Worm (Caenorhabditis elegans) whole organism, dauer: Measurements from ENCODE around the gene Y62F5A.10.
"Not testable (repeated sequence)": the region's sequence is repeated elsewhere in the genome, so short reads cannot be mapped to it uniquely, and the experiment has no call there.

Experiments used
- unc-62 ChIP-seq: sonication (generic microtip); optimal IDR thresholded peaks from 2 replicates; lab custom pipeline; 2017; ENCODE audit warnings: missing biosample characterization, missing genetic modification reagents, missing genetic modification characterization

Gene Y62F5A.10

DNA sequence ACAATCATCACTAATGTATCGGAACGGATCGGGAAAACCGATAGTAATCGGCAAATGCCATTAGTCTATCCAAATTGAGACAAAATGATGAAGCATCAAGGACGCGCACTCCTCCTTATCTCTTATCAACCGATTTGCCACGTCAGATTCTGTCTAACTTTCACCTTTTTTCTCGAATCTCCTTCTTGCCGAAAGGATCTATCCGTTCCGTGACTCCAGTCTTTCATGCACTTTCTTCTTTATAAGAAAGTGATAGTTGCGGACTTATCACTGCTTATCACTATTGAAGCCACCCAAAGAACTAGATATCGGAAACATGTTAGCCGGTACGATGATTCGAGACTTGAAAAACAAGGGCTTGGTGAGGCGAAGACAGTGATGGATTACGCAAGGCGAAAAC is 19.4 kb upstream of the Y62F5A.10 start:
- TF ChIP-seq unc-62 (GFP tag; lab: Kevin White, UChicago), result no peak

DNA sequence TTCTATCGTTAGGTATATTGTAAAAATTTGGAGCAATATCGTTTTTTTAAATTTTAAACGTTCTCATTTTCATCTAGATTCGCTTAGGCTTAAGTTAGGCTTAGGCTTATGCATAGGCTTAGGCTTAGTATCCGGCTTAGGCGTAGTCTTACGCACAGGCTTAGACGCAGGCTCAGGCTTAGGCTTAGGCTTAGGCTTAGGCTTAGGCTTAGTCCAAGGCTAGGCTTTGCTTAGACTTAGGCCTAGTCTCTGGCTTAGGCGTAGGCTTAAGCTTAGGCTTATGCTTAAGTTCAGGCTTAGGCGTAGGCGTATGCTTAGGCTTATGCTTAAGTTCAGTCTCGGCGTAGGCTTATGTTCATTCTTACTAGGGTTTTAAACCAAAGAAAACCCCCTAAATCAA is 17.6 kb upstream of the Y62F5A.10 start:
- no peak for TF ChIP-seq unc-62 (GFP tag; lab: Kevin White, UChicago)

DNA sequence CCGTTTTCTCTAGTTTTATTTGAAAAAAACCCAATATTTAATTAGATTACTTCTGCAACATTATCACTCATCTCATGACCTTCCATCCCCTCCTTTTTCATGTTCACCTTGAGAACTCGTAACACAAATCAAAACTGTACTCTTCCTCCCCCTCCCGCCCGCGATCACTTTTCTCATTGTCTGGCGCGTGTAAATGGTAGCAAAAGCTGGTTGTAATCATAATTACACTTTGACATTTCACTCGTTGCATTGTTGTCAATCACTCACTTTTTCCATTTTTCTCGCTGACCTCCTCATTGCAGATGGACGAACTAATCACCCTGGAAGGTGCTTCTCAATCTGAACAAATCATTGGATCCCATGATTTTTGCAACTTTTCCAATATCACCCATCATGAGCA is 11.0 kb upstream of the Y62F5A.10 start, which contains the start of gene npr-41:
Gene npr-41 (plus strand): TSS at position 301 of the 400 bp plus-strand sequence.
- no peak for TF ChIP-seq unc-62 (GFP tag; lab: Kevin White, UChicago)

DNA sequence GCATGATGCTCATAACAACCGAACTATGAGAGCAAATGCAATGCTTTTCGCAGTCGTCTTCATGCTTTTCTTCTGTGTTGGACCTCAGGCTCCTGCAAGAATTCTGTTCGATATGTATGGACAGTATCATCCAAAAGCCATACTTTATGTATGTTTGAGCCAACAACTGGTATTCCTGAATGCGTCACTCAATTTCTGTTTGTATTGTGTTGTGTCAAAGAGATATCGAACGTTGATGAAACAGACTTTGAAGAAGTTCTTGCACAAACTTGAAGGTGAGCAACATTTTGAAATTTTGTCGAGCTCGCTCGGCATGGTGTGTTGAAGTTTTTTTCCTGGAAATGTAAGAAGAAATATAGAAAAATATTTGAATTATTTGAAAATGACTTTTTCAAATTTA is 8.5 kb upstream of the Y62F5A.10 start:
- no peak for TF ChIP-seq unc-62 (GFP tag; lab: Kevin White, UChicago)

DNA sequence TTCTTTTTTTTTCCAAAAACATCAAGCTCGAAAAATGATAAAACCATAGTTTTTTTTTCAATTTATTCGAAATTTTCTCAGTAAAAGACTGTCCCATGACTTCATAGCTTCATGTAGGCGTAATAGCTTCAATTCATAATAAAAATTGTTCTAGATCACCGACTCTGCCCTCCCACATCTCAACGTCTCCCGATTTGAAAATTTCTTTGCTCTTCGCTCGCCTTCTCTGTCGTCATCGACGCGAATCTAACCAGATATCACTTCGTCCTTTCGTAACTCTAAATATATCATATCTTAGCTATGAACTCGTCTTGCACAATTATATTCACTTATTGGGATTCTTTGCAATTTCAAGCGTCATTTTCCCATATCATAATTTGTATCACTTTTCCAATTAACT is 6.6 kb upstream of the Y62F5A.10 start, which contains the start of gene srh-44:
Gene srh-44 (plus strand): TSS at position 301 of the 400 bp plus-strand sequence.
- no peak for TF ChIP-seq unc-62 (GFP tag; lab: Kevin White, UChicago)

DNA sequence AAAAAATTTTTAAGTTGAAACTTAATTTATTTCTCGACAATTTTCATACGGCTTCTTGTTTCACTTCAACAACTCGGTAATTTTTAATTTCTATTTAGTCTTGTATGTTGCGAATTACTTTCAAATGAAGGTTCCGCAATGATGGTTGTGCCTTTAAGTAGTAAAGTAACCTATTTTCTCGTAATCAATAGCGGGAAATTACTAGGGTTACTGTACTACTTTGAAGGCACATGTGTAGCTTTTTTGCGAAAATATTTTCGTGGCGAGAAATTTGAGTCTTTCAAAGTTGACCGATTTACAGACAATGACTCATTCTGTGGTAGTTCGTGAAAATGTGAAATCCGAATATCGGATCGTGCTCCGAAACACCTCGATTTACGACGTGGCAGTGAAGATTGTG is 3.2 kb upstream of the Y62F5A.10 start, which contains the start of gene B0334.10:
Gene B0334.10 (plus strand): TSS at position 301 of the 400 bp plus-strand sequence.
- TF ChIP-seq unc-62 (GFP tag; lab: Kevin White, UChicago), result no peak

DNA sequence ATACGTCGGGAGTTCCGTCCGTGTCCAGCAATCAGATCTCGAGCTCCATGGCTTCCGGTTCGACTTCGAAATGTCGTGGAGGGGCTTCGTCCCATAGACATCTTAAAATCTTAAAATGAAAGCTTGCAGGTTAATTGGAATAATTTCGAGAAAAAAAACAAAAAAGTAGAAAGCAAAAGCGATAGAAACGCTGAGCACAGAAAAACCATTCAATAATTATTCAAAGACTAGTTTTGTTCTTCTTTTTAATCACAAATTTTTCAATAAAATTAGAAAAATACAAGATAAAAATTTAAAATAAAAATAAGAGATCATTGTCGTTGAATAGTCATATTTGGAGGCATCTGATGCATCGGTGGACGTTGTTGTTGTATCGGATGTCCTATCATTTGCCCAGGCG is 5.6 kb downstream of the Y62F5A.10 start, which contains the start of gene age-1:
Gene age-1 (minus strand): TSS at position 101 of the 400 bp plus-strand sequence.
- TF ChIP-seq unc-62 (GFP tag; lab: Kevin White, UChicago), result no peak

DNA sequence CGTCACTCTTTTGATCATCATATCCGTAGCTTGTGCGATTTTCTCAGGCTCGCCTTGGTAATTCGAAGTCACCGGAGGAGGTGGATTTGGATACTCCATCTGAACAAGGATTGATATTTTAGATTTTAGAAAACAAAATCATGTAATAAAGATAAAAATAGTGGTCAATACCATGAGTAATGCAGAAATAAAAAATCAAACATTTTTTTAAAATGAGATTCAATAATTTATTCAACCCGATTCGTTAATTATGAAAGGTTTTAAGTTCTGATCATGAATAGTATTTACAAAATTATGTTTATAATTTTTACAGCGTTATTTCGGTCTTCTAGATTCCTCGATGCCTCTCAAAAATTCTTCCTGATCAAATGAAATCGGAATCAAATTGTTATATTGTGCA is 12.3 kb downstream of the Y62F5A.10 start, which contains the start of gene mdt-8:
Gene mdt-8 (minus strand): TSS at position 101 of the 400 bp plus-strand sequence.
- no peak for TF ChIP-seq unc-62 (GFP tag; lab: Kevin White, UChicago)

DNA sequence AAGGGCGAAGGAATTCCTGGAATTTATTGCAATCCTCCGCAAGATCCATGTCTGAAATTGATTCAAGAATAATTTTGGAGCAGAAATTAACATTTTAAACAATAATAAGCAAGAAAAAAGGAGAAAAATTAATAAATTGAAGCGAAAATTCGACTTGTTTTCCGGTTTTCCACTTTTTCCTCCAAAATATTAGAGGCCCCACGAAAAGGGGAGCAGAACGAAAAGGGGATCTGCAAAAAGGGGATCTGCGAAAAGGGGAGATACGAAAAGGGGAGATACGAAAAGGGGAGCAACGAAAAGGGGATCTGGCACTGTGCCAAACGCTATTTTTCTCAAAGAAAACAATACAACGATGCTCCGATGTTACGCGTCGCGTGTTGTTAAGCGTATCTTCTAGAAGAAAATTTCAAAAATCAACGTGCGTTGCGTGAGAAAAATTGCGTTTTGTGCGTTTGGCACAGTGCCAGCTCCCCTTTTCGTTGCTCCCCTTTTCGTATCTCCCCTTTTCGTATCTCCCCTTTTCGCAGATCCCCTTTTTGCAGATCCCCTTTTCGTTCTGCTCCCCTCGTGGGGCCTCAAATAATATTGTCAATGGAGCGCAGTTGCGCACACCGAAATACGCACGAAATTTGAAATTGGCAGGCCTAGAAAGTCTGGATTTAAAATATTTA is 13.2 kb downstream of the Y62F5A.10 start, which contains the start of gene Y62F5A.12:
Gene Y62F5A.12 (minus strand): TSS at position 51 of the 671 bp plus-strand sequence.
- TF ChIP-seq unc-62 (GFP tag; lab: Kevin White, UChicago), result not testable (repeated sequence)

DNA sequence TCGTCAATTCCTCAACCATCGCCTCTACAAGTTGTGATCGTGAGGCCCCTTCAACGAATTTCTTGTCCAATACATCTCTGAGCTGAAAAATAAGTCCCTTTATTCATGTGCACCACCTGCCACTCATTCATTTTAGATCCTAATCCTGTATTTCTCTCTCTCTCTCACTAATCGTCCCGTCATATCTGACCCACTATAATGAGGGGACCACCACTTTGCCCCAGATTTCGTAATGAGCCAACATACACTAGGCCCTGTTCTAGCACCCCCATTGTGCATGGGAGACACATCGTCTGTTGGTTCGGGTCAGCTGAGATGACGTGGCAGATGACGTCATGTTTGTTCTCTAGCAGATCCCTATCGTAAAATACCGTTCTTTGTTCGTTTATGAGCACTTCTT is 14.0 kb downstream of the Y62F5A.10 start:
- no peak for TF ChIP-seq unc-62 (GFP tag; lab: Kevin White, UChicago)

DNA sequence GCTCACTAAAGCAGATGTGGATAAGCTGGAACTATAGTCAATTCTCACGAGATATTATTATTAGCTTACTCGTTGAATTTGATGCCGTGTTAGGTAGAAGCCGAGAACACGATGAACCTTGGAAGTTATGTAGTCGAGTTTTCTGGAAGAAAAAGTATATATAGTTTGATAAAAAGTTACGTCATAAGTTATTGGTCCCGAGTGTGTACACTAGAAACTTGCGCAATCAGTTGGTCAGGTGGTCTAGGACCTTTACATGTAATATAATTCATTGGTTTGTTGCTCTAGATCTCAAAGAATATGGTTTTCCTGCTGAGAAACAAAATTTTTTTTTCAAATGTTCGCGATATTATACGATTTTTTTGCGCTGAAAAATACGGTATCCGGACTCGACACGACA is 14.5 kb downstream of the Y62F5A.10 start:
- no peak for TF ChIP-seq unc-62 (GFP tag; lab: Kevin White, UChicago)

DNA sequence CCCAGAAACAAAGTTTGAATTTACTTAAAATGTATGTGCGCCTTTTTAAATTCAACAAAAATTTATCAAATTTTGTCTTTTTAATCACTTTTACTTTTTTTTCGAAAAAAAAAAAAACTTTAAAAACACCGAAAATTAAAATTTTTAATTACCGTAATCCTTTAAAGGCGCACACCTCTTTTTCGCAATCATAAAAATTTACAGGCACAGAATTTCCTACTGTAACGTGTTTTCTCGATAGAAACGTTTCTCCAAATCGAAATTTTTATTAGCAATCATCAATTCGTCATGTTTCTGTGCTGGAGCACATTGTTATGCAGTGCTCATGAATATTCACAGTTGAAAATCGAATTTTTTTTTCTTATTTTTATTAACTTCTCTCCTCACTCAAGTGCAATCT is 15.1 kb downstream of the Y62F5A.10 start:
- no peak for TF ChIP-seq unc-62 (GFP tag; lab: Kevin White, UChicago)

DNA sequence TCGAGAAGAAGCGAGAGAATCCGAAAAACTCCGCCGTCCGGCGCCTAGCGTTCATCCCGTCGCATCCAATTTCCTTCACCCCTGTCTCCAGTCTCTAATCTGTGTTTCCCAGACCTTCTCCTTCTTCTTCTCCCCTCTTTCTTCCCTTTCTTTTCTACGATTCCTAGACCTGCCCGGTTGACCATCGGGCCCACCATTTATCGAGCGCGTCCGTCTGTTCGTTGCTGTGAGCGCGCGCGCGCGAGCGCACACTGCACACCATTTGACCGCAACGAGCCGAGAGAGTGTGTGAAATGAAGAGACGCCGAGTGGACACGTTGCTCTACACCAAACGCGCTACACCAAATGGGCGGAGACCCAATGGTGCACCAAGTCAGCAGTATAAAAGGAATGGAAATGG is 15.7 kb downstream of the Y62F5A.10 start:
- TF ChIP-seq unc-62 (GFP tag; lab: Kevin White, UChicago), result no peak

DNA sequence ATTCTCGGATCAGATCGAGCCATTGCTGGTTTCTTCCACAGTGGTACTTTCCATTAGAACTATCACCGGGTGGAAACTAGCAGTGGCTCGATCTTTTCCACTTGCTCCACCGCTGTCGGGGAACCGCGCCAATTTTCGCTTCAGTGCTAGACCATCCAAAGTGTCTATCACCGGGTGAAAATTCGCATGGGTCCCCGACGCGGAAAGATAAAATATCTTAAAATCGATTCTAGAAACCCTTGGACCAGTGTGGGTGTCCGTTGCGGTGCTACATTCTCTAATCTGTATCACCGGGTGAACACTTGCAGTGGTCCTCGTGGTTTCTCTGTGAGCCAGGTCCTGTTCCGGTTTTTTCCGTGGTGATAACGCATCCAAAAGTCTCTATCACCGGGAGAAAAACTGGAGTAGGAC is 16.2 kb downstream of the Y62F5A.10 start:
- no peak for TF ChIP-seq unc-62 (GFP tag; lab: Kevin White, UChicago)

DNA sequence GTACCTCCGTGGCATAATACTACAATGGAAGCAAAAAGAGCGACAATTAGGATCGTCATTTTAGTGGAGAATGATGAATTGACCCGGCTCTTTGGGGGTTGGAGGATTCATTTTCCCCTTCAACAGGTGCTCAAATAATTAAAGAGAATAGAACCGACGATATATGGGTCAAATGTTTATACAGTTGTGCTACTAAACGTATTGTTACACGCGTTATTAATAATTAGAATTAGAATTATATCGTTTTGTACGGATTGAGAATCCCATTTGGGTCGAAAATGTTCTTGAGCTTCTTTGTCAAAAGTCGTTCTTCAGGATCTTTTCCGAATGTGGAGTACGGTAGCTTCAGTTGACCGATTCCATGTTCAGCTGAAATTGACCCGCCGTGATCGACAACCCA is 17.3 kb downstream of the Y62F5A.10 start, which contains the start of gene Y62F5A.9:
Gene Y62F5A.9 (minus strand): TSS at position 101 of the 400 bp plus-strand sequence.
- TF ChIP-seq unc-62 (GFP tag; lab: Kevin White, UChicago), result no peak

DNA sequence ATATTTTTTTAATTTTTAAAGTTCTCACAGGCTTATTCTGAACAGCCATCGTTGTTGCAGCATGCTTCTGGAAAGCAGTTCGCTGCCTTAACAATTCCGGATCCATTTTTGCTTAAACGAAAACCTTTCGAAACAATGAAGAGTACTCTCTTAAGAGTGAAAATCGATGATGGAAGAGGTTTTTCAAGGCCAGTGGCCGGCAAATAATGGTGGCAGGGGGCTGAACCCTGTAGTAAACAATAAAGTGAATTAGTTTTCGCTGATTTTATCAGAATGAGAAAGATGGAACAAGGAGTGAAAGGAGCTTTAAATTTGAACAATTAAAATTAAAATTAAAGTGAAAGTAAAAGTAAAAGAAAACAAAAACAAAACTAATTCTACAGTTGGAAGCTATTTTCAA is 21.0 kb downstream of the Y62F5A.10 start, which contains the start of gene gtf-2E2:
Gene gtf-2E2 (minus strand): TSS at position 111 of the 400 bp plus-strand sequence.
- TF ChIP-seq unc-62 (GFP tag; lab: Kevin White, UChicago), result no peak

DNA sequence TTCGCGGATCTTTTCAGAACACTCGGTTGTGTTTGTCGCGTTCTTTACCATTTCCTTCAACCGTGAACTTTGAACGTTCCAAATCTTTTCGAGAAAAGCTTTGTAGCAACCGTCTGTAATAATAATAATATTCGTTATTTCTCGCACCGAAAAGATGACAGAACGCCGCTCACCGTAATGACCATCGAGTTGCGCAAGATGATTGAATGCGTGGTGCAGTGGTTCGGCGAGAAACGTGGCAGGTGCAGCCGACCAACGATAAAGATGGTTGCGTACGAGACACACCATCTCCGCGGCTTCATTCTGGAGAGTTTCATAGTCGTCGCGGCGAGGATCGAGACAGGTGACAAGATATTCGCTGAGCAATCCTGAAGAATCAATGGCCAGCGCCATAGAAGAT is 21.6 kb downstream of the Y62F5A.10 start:
- no peak for TF ChIP-seq unc-62 (GFP tag; lab: Kevin White, UChicago)
